Worm (Caenorhabditis elegans) whole organism, L3 larva: ENCODE measurements around the gene mrps-23.

Source experiments
- R02D3.7 ChIP-seq: fragments of 150-350 bp; optimal IDR thresholded peaks from 2 replicates; lab custom pipeline; 2014; ENCODE audit warnings: missing biosample characterization, missing genetic modification characterization
- aly-2 ChIP-seq: fragments of 150-350 bp; optimal IDR thresholded peaks from 2 replicates; lab custom pipeline; 2014; ENCODE audit warnings: missing biosample characterization, missing genetic modification characterization
- ama-1 ChIP-seq: fragments of 150-350 bp; optimal IDR thresholded peaks from 2 replicates; lab custom pipeline; 2018
- ceh-28 ChIP-seq: fragments of 150-350 bp; optimal IDR thresholded peaks from 2 replicates; lab custom pipeline; 2014; ENCODE audit warnings: missing biosample characterization, missing genetic modification reagents, missing genetic modification characterization
- ceh-82 ChIP-seq: fragments of 150-350 bp; optimal IDR thresholded peaks from 2 replicates; lab custom pipeline; 2014; ENCODE audit warnings: missing biosample characterization, missing genetic modification characterization
- daf-12 ChIP-seq: fragments of 150-350 bp; optimal IDR thresholded peaks from 2 replicates; lab custom pipeline; 2014; ENCODE audit warnings: missing biosample characterization, missing genetic modification reagents, missing genetic modification characterization
- egl-27 ChIP-seq: sonication (generic microtip); optimal IDR thresholded peaks from 4 replicates; lab custom pipeline; 2017; ENCODE audit warnings: missing biosample characterization, missing genetic modification reagents, missing genetic modification characterization
- elt-2 ChIP-seq: sonication (generic microtip); optimal IDR thresholded peaks from 2 replicates; lab custom pipeline; 2016; ENCODE audit warnings: missing genetic modification reagents, mild to moderate bottlenecking, missing genetic modification characterization, missing compliant biosample characterization
- elt-3 ChIP-seq, 3 experiments: fragments of 150-350 bp in 1 of 3; sonication (generic microtip) in 2 of 3; optimal IDR thresholded peaks; 2 replicates in 2 of 3; 4 replicates in 1 of 3; lab custom pipeline; 2014 to 2017; ENCODE audit warnings: missing biosample characterization in 3 of 3, missing genetic modification characterization in 3 of 3
- eor-1 ChIP-seq, 2 experiments: fragments of 150-350 bp; optimal IDR thresholded peaks; 2 replicates each; lab custom pipeline; 2014 to 2018; ENCODE audit warnings: missing biosample characterization in 2 of 2, missing genetic modification characterization in 2 of 2
- fkh-2 ChIP-seq: fragments of 150-350 bp; optimal IDR thresholded peaks from 2 replicates; lab custom pipeline; 2014; ENCODE audit warnings: missing biosample characterization, missing genetic modification reagents, missing genetic modification characterization
- fos-1 ChIP-seq: fragments of 150-350 bp; optimal IDR thresholded peaks from 2 replicates; lab custom pipeline; 2014; ENCODE audit warnings: missing biosample characterization, missing genetic modification characterization
- hmg-11 ChIP-seq: sonication (generic microtip); optimal IDR thresholded peaks from 2 replicates; lab custom pipeline; 2016; ENCODE audit warnings: missing genetic modification characterization, missing compliant biosample characterization
- jun-1 ChIP-seq: fragments of 150-350 bp; optimal IDR thresholded peaks from 2 replicates; lab custom pipeline; 2014; ENCODE audit warnings: missing biosample characterization, missing genetic modification reagents, missing genetic modification characterization
- lin-15B ChIP-seq: fragments of 150-350 bp; optimal IDR thresholded peaks from 2 replicates; lab custom pipeline; 2014; ENCODE audit warnings: missing biosample characterization, missing genetic modification characterization
- lin-39 ChIP-seq: fragments of 150-350 bp; optimal IDR thresholded peaks from 2 replicates; lab custom pipeline; 2018; ENCODE audit warnings: missing biosample characterization, missing genetic modification reagents, missing genetic modification characterization
- lsy-12 ChIP-seq: sonication (generic microtip); optimal IDR thresholded peaks from 2 replicates; lab custom pipeline; 2016; ENCODE audit warnings: mild to moderate bottlenecking, missing genetic modification characterization, missing compliant biosample characterization
- mml-1 ChIP-seq: fragments of 150-350 bp; sonication (generic microtip); optimal IDR thresholded peaks from 3 replicates; lab custom pipeline; 2014; ENCODE audit warnings: missing biosample characterization, missing genetic modification characterization
- nfya-1 ChIP-seq: sonication (generic microtip); optimal IDR thresholded peaks from 2 replicates; lab custom pipeline; 2017; ENCODE audit warnings: missing genetic modification characterization, mild to moderate bottlenecking, missing compliant biosample characterization, antibody characterized with exemption, moderate library complexity; ENCODE audit not compliant: insufficient read depth
- nhr-237 ChIP-seq: fragments of 150-350 bp; optimal IDR thresholded peaks from 2 replicates; lab custom pipeline; 2014; ENCODE audit warnings: missing biosample characterization, missing genetic modification characterization
- nhr-25 ChIP-seq: sonication (generic microtip); optimal IDR thresholded peaks from 2 replicates; lab custom pipeline; 2017; ENCODE audit warnings: missing biosample characterization, missing genetic modification characterization
- nhr-28 ChIP-seq: fragments of 150-350 bp; optimal IDR thresholded peaks from 2 replicates; lab custom pipeline; 2014; ENCODE audit warnings: missing biosample characterization, missing genetic modification characterization
- pha-4 ChIP-seq: fragments of 150-350 bp; optimal IDR thresholded peaks from 2 replicates; lab custom pipeline; 2014; ENCODE audit warnings: missing biosample characterization, missing genetic modification reagents, missing genetic modification characterization
- pqm-1 ChIP-seq: fragments of 150-350 bp; optimal IDR thresholded peaks from 2 replicates; lab custom pipeline; 2017; ENCODE audit warnings: missing biosample characterization, missing genetic modification characterization, inconsistent platforms
- skn-1 ChIP-seq: fragments of 150-350 bp; optimal IDR thresholded peaks from 2 replicates; lab custom pipeline; 2014; ENCODE audit warnings: missing biosample characterization, missing genetic modification characterization
- tbx-2 ChIP-seq: sonication (generic microtip); optimal IDR thresholded peaks from 2 replicates; lab custom pipeline; 2016; ENCODE audit warnings: mild to moderate bottlenecking, missing genetic modification characterization, missing compliant biosample characterization
- ztf-11 ChIP-seq: fragments of 150-350 bp; optimal IDR thresholded peaks from 2 replicates; lab custom pipeline; 2014; ENCODE audit warnings: missing biosample characterization, missing genetic modification characterization
- ztf-4 ChIP-seq: fragments of 150-350 bp; optimal IDR thresholded peaks from 2 replicates; lab custom pipeline; 2014; ENCODE audit warnings: missing biosample characterization, missing genetic modification characterization

mrps-23 gene

ce11 chrIII:9487454-9487853 is 36.0 kb downstream of the mrps-23 start:
- TF ChIP-seq jun-1, result peak; percentile 10
- no peak for TF ChIP-seq ceh-82 (tag; lab: Kevin White, UChicago)
- TF ChIP-seq pqm-1 (tag; lab: Kevin White, UChicago), result peak; percentile 87
- TF ChIP-seq ceh-28 (tag; lab: Kevin White, UChicago), result peak; percentile 7
- peak; percentile 81 for TF ChIP-seq elt-2 (tag; lab: Kevin White, UChicago)
- TF ChIP-seq fos-1 (tag; lab: Kevin White, UChicago), result no peak
- TF ChIP-seq pha-4 (tag; lab: Kevin White, UChicago), result peak; percentile 72

DNA sequence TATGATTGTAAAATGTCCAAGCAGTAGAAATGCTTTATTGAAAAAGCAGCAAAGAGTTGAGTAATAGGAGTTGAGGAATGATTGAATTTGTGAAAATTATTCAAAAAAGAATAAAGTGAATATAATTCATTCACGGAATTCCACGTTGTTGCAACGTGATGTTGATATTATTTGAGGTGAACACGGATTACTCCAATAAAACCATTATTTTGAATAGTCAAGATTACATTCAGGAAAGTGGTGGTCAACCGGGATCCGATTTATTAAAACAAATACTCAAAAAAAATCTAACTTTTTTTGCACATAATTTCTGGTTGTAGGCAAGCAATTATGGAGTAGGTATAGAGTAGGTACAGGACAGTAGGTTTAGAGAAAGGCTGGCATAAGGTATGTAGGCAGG is 38.1 kb downstream of the mrps-23 start, which contains the start of gene bre-3:
bre-3 (minus strand) TSS at position 101 of the 400 bp plus-strand sequence.
- TF ChIP-seq daf-12 (no peak), elt-3 (tag; optimal IDR thresholded peaks at IDR 0.05; lab: Kevin White, UChicago) (no peak), R02D3.7 (no peak)

DNA sequence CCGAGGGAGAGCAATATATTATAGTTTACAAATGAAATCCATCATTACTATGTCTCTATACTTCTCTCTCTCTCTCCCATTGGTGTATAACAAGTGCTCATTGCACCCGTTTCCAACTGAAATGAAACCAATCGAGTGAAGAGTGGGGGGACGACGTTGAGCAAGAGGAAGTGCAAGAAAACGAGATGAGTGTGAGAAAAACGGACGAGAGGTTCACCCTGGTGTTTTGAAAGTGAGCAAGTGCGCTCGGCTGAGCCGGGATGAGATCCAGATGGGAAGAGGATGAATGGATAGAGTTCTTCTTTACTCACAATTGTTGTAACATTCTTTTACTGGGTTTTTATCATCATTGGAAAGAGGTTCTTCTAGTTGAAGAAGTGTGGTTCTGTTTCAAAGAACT is 39.8 kb downstream of the mrps-23 start:
- peak; percentile 57 for TF ChIP-seq lin-15B (tag; lab: Kevin White, UChicago)
- TF ChIP-seq nfya-1, result peak; percentile 65
- TF ChIP-seq lin-39 (tag; lab: Kevin White, UChicago), result peak; percentile 0
- TF ChIP-seq ceh-82 (tag; lab: Kevin White, UChicago), result no peak
- TF ChIP-seq hmg-11 (tag; lab: Kevin White, UChicago), result no peak
- TF ChIP-seq, all 47 proteins: peak for 3

- TF ChIP-seq nhr-25 (tag; lab: Kevin White, UChicago) (peak; percentile 53), ztf-4 (tag; lab: Kevin White, UChicago) (no peak), skn-1 (no peak), elt-2 (tag; lab: Kevin White, UChicago) (no peak), ceh-28 (tag; lab: Kevin White, UChicago) (no peak), pha-4 (tag; lab: Kevin White, UChicago) (peak; percentile 18), R02D3.7 (no peak), nhr-28 (tag; lab: Kevin White, UChicago) (no peak), lin-15B (tag; lab: Kevin White, UChicago) (no peak), tbx-2 (tag; lab: Kevin White, UChicago) (no peak)
These were observed 41.0 kb downstream of the mrps-23 start for ce11 chrIII:9482423-9482993.

- TF ChIP-seq elt-2 (tag; lab: Kevin White, UChicago) (peak; percentile 18), pqm-1 (tag; lab: Kevin White, UChicago) (peak; percentile 17), lin-39 (tag; lab: Kevin White, UChicago) (no peak)
These were observed 46.9 kb downstream of the mrps-23 start for ce11 chrIII:9476564-9476963.

DNA sequence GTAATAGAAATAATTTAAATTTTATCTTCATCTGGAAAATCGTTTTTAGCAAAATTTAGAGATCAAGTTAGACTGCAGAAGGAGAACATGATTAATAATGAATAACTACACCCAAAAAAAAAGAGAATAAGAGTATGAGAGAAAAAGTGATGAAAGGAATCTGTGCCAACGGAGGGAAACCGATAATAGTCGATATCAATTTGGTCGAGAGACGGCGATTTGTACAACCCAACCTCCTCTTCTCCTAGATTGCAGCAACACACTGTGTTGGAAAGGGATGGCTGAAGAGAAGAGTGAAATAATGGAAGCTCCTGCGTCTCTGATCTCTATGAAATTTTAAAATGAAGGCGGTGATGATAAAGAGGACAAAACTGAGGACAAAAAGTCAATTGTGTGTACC is 49.0 kb downstream of the mrps-23 start:
- no peak for TF ChIP-seq lsy-12 (tag; lab: Kevin White, UChicago)
- TF ChIP-seq tbx-2 (tag; lab: Kevin White, UChicago), result no peak
- TF ChIP-seq fkh-2 (tag; lab: Kevin White, UChicago), result no peak
- no peak for TF ChIP-seq daf-12
- TF ChIP-seq elt-3 (tag; optimal IDR thresholded peaks at IDR 0.05; lab: Kevin White, UChicago), result no peak
- TF ChIP-seq ztf-11 (tag; lab: Kevin White, UChicago), result no peak
- no peak for TF ChIP-seq ama-1
- TF ChIP-seq nfya-1, result no peak
- no peak for TF ChIP-seq eor-1 (tag; optimal IDR thresholded peaks at IDR 0.05; lab: Kevin White, UChicago)
- TF ChIP-seq hmg-11 (tag; lab: Kevin White, UChicago), result no peak
- TF ChIP-seq egl-27 (tag; lab: Kevin White, UChicago), result no peak
- no peak for TF ChIP-seq mml-1 (tag; lab: Kevin White, UChicago)
- no peak for TF ChIP-seq aly-2 (tag; lab: Kevin White, UChicago)
- TF ChIP-seq lin-39 (tag; lab: Kevin White, UChicago), result no peak
- no peak for TF ChIP-seq nhr-25 (tag; lab: Kevin White, UChicago)
- TF ChIP-seq nhr-237 (tag; lab: Kevin White, UChicago), result no peak
- peak; percentile 85 for TF ChIP-seq jun-1
- TF ChIP-seq R02D3.7, result no peak
- peak; percentile 20 for TF ChIP-seq pqm-1 (tag; lab: Kevin White, UChicago)
- TF ChIP-seq ceh-82 (tag; lab: Kevin White, UChicago), result no peak
- peak; percentile 77 for TF ChIP-seq elt-2 (tag; lab: Kevin White, UChicago)
